Worm (Caenorhabditis elegans): Measurements from ENCODE around the gene K04G11.3.
A peak's percentile ranks its signal among the peaks of the same experiment; 100 is the strongest.

Gene K04G11.3

ce11 chrX:14329348-14329747 lies 18.1 kb downstream of the K04G11.3 start:
- TF ChIP-seq nhr-6 (tag; optimal IDR thresholded peaks at IDR 0.05), result no peak
- TF ChIP-seq T20F7.1 (GFP tag; optimal IDR thresholded peaks at IDR 0.05), result no peak
- TF ChIP-seq nhr-102 (tag; optimal IDR thresholded peaks at IDR 0.05), result no peak
- no peak for TF ChIP-seq madf-5 (GFP tag; IDR thresholded peaks at IDR 0.05)
- TF ChIP-seq D1046.2 (GFP tag; IDR thresholded peaks at IDR 0.05), result no peak
- TF ChIP-seq unc-130 (GFP tag; optimal IDR thresholded peaks at IDR 0.05), result no peak
- TF ChIP-seq ztf-7 (tag; optimal IDR thresholded peaks at IDR 0.05), result no peak
- no peak for TF ChIP-seq nhr-76 (tag; optimal IDR thresholded peaks at IDR 0.05)

ce11 chrX:14327398-14327797 lies 20.1 kb downstream of the K04G11.3 start, which contains the start of gene C11H1.7:
Gene C11H1.7, plus strand, starts transcription at chrX:14327409.
- TF ChIP-seq unc-39 (tag; optimal IDR thresholded peaks at IDR 0.05), result no peak
- TF ChIP-seq aha-1 (tag), result peak; percentile 60
- no peak for TF ChIP-seq egl-27 (tag; optimal IDR thresholded peaks at IDR 0.05)
- no peak for TF ChIP-seq daf-16 (GFP tag; optimal IDR thresholded peaks at IDR 0.05)
- no peak for TF ChIP-seq daf-16 (tag; optimal IDR thresholded peaks at IDR 0.05)

DNA sequence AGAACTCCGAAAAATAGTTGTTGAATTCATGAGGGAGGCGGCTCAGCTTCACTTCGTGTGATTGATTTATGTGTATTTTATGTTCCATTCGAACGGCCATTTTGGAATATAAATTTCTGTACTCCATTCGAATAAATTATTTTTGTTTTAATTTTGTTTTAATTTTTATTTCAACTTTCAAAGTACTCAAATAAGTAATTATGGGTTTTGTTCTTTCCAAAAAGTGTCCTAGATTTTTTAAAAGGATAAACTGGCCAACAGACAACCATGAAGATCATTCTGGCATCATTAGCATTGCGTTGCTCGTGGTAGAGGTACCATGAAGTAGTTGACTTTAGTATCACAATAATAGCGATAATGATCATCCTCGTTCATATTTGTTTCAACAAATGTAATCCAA lies 20.9 kb downstream of the K04G11.3 start:
- TF ChIP-seq Y75B8A.6 (GFP tag; IDR thresholded peaks at IDR 0.05) (no peak), nhr-237 (tag; optimal IDR thresholded peaks at IDR 0.05) (no peak), ceh-82 (tag; optimal IDR thresholded peaks at IDR 0.05) (no peak), fkh-10 (GFP tag; optimal IDR thresholded peaks at IDR 0.05) (no peak), aha-1 (tag) (peak; percentile 93), spr-1 (tag; optimal IDR thresholded peaks at IDR 0.05) (no peak), zag-1 (tag; optimal IDR thresholded peaks at IDR 0.05) (no peak)

DNA sequence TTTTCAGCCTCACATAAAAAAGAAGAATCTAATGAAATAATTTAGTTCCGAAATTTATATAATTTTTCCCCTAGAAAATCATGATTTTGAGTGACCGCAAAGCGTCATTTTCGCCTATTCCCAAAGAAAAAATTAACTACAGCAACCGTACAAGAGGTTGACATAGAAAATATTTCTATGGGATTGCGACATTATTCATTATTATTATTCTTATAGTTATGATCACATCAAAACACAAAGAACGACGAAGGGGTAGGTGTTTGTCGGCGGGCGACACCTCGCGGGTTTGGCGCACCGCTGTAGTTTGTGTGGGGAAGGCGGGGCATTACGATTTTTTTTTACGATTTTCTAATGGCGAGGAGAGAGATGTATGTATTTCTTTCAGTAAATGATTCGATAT lies 23.2 kb downstream of the K04G11.3 start:
- TF ChIP-seq ctbp-1 (GFP tag; IDR thresholded peaks at IDR 0.05) (no peak), F44E2.7 (GFP tag; IDR thresholded peaks at IDR 0.05) (no peak), egl-27 (tag; optimal IDR thresholded peaks at IDR 0.05) (no peak), skn-1 (tag; optimal IDR thresholded peaks at IDR 0.05) (no peak), hlh-30 (tag; optimal IDR thresholded peaks at IDR 0.05; ENCODE audit: insufficient read depth) (no peak), hlh-11 (tag; optimal IDR thresholded peaks at IDR 0.05) (no peak), nhr-42 (GFP tag; IDR thresholded peaks at IDR 0.05) (no peak), nhr-48 (tag; optimal IDR thresholded peaks at IDR 0.05) (no peak), ztf-11 (tag; optimal IDR thresholded peaks at IDR 0.05) (no peak), dpl-1 (GFP tag; optimal IDR thresholded peaks at IDR 0.05) (no peak), snpc-4 (tag; optimal IDR thresholded peaks at IDR 0.05) (peak; percentile 59), nhr-25 (tag; optimal IDR thresholded peaks at IDR 0.05; ENCODE audit: borderline replicate concordance, insufficient read depth) (no peak), mes-2 (tag; optimal IDR thresholded peaks at IDR 0.05; ENCODE audit: poor library complexity, severe bottlenecking) (peak; percentile 13), zip-2 (tag; optimal IDR thresholded peaks at IDR 0.05) (no peak), snpc-1.2 (GFP tag; IDR thresholded peaks at IDR 0.05) (peak; percentile 75), saeg-2 (GFP tag; IDR thresholded peaks at IDR 0.05) (no peak), unc-62 (GFP tag; optimal IDR thresholded peaks at IDR 0.05 in 1 of 2) (no peak), unc-62 (tag; optimal IDR thresholded peaks at IDR 0.05) (no peak), tag-97 (GFP tag; IDR thresholded peaks at IDR 0.05) (no peak), aha-1 (tag) (peak; percentile 77)

ce11 chrX:14322793-14323192 lies 24.7 kb downstream of the K04G11.3 start:
- peak; percentile 28 for TF ChIP-seq nhr-28 (tag; optimal IDR thresholded peaks at IDR 0.05)
- no peak for TF ChIP-seq F49E8.2 (tag; optimal IDR thresholded peaks at IDR 0.05; ENCODE audit: borderline replicate concordance)

All from whole organism, L4 larva.